Worm (Caenorhabditis elegans) whole organism, young adult: ENCODE measurements around the gene exc-5.

ENCODE experiments used
- B0035.1 ChIP-seq: sonication (generic microtip); optimal IDR thresholded peaks from 2 replicates; lab custom pipeline; 2016; ENCODE audit warnings: missing genetic modification characterization, mild to moderate bottlenecking, missing compliant biosample characterization, missing genotype, missing genetic modification reagents
- C17E4.6 ChIP-seq: fragments of 200-800 bp; sonication (Bioruptor generic); IDR thresholded peaks from 2 replicates; pipeline ENCODE4 v1.3.6; 2022; ENCODE audit warnings: missing genetic modification reagents, missing genetic modification characterization, missing compliant biosample characterization
- F49E8.2 ChIP-seq: sonication (generic microtip); optimal IDR thresholded peaks from 3 replicates; lab custom pipeline; 2017; ENCODE audit warnings: missing genetic modification characterization, mild to moderate bottlenecking, missing compliant biosample characterization, antibody characterized with exemption, moderate library complexity; ENCODE audit not compliant: insufficient read depth
- F55B11.4 ChIP-seq: sonication (generic microtip); optimal IDR thresholded peaks from 2 replicates; lab custom pipeline; 2016; ENCODE audit warnings: missing compliant biosample characterization, missing genetic modification characterization, borderline replicate concordance; ENCODE audit not compliant: insufficient read depth
- F57C9.4 ChIP-seq: sonication (generic microtip); optimal IDR thresholded peaks from 2 replicates; lab custom pipeline; 2017; ENCODE audit warnings: mild to moderate bottlenecking, missing genetic modification characterization, missing compliant biosample characterization
- K12H6.12 ChIP-seq: fragments of 200-800 bp; sonication (Bioruptor generic); optimal IDR thresholded peaks from 2 replicates; lab custom pipeline; 2018; ENCODE audit warnings: mild to moderate bottlenecking, missing genetic modification characterization, missing compliant biosample characterization
- T07F8.4 ChIP-seq: sonication (generic microtip); optimal IDR thresholded peaks from 2 replicates; lab custom pipeline; 2016; ENCODE audit warnings: mild to moderate bottlenecking, missing genetic modification characterization, moderate library complexity, missing compliant biosample characterization
- T26A5.8 ChIP-seq: sonication (generic microtip); optimal IDR thresholded peaks from 2 replicates; lab custom pipeline; 2016; ENCODE audit warnings: missing genetic modification characterization, missing compliant biosample characterization
- Y53G8AR.9 ChIP-seq: fragments of 200-800 bp; sonication (Bioruptor generic); conservative IDR thresholded peaks from 2 replicates; pipeline ENCODE4 v1.3.6; 2022; ENCODE audit warnings: missing genetic modification reagents, missing genetic modification characterization, missing compliant biosample characterization
- Y56A3A.18 ChIP-seq: fragments of 200-800 bp; sonication (Bioruptor generic); IDR thresholded peaks from 2 replicates; pipeline ENCODE4 v1.3.6; 2022; ENCODE audit warnings: missing genetic modification reagents, missing genetic modification characterization, missing compliant biosample characterization
- Y67H2A.10 ChIP-seq: fragments of 200-800 bp; sonication (Bioruptor generic); conservative IDR thresholded peaks from 2 replicates; pipeline ENCODE4 v1.3.6; 2022; ENCODE audit warnings: missing genetic modification reagents, missing genetic modification characterization, missing compliant biosample characterization
- ZK185.1 ChIP-seq: sonication (generic microtip); optimal IDR thresholded peaks from 2 replicates; lab custom pipeline; 2016; ENCODE audit warnings: mild to moderate bottlenecking, missing genetic modification characterization, missing compliant biosample characterization; ENCODE audit not compliant: poor library complexity, severe bottlenecking
- aptf-3 ChIP-seq: fragments of 200-800 bp; sonication (Bioruptor generic); IDR thresholded peaks from 2 replicates; pipeline ENCODE4 v1.3.6; 2022; ENCODE audit warnings: missing genetic modification characterization, missing compliant biosample characterization
- atf-7 ChIP-seq: sonication (generic microtip); optimal IDR thresholded peaks from 2 replicates; lab custom pipeline; 2017; ENCODE audit warnings: mild to moderate bottlenecking, missing genetic modification characterization, missing compliant biosample characterization
- ceh-100 ChIP-seq: fragments of 200-800 bp; sonication (Bioruptor generic); IDR thresholded peaks from 2 replicates; pipeline ENCODE4 v1.3.6; 2022; ENCODE audit warnings: missing genetic modification reagents, missing genetic modification characterization, missing compliant biosample characterization
- ceh-27 ChIP-seq: fragments of 200-800 bp; sonication (Bioruptor generic); optimal IDR thresholded peaks from 2 replicates; lab custom pipeline; 2018; ENCODE audit warnings: mild to moderate bottlenecking, missing genetic modification characterization, moderate library complexity, missing compliant biosample characterization
- ceh-40 ChIP-seq: fragments of 200-800 bp; sonication (Bioruptor generic); IDR thresholded peaks from 2 replicates; pipeline ENCODE4 v1.3.6; 2022; ENCODE audit warnings: missing genetic modification characterization, missing compliant biosample characterization
- dpff-1 ChIP-seq: sonication (generic microtip); optimal IDR thresholded peaks from 2 replicates; lab custom pipeline; 2017; ENCODE audit warnings: mild to moderate bottlenecking, missing genetic modification characterization, missing compliant biosample characterization
- egl-44 ChIP-seq: fragments of 200-800 bp; sonication (Bioruptor generic); IDR thresholded peaks from 2 replicates; pipeline ENCODE4 v1.3.6; 2022; ENCODE audit warnings: missing genetic modification reagents, missing genetic modification characterization, missing compliant biosample characterization
- hlh-12 ChIP-seq: sonication (generic microtip); optimal IDR thresholded peaks from 2 replicates; lab custom pipeline; 2016; ENCODE audit warnings: missing genetic modification characterization, missing compliant biosample characterization
- hmg-1.2 ChIP-seq: fragments of 200-800 bp; sonication (Bioruptor generic); IDR thresholded peaks from 2 replicates; pipeline ENCODE4 v1.3.6; 2022; ENCODE audit warnings: missing genetic modification reagents, missing genetic modification characterization, missing compliant biosample characterization
- hmg-20 ChIP-seq: fragments of 200-800 bp; sonication (Bioruptor generic); IDR thresholded peaks from 2 replicates; pipeline ENCODE4 v1.3.6; 2022; ENCODE audit warnings: missing genetic modification reagents, missing genetic modification characterization, missing compliant biosample characterization
- lin-54 ChIP-seq: fragments of 200-800 bp; sonication (Bioruptor generic); optimal IDR thresholded peaks from 2 replicates; lab custom pipeline; 2018; ENCODE audit warnings: mild to moderate bottlenecking, missing genetic modification characterization, missing compliant biosample characterization
- lir-1 ChIP-seq: fragments of 200-800 bp; sonication (Bioruptor generic); conservative IDR thresholded peaks from 2 replicates; pipeline ENCODE4 v1.3.6; 2022; ENCODE audit warnings: missing genetic modification reagents, missing genetic modification characterization, missing compliant biosample characterization
- madf-10 ChIP-seq: sonication (generic microtip); optimal IDR thresholded peaks from 2 replicates; lab custom pipeline; 2016; ENCODE audit warnings: mild to moderate bottlenecking, missing genetic modification characterization, missing compliant biosample characterization
- madf-3 ChIP-seq: fragments of 200-800 bp; sonication (Bioruptor generic); IDR thresholded peaks from 2 replicates; pipeline ENCODE4 v1.3.6; 2022; ENCODE audit warnings: missing genetic modification reagents, missing genetic modification characterization, missing compliant biosample characterization
- madf-8 ChIP-seq: fragments of 200-800 bp; sonication (Bioruptor generic); conservative IDR thresholded peaks from 2 replicates; pipeline ENCODE4 v1.3.6; 2022; ENCODE audit warnings: missing genetic modification reagents, missing genetic modification characterization, missing compliant biosample characterization
- mes-4 ChIP-seq: sonication (generic microtip); optimal IDR thresholded peaks from 2 replicates; lab custom pipeline; 2016; ENCODE audit warnings: missing genotype, missing genetic modification characterization, missing compliant biosample characterization
- nfya-1 ChIP-seq: sonication (generic microtip); optimal IDR thresholded peaks from 2 replicates; lab custom pipeline; 2017; ENCODE audit warnings: antibody characterized with exemption, missing compliant biosample characterization, missing genetic modification characterization, borderline replicate concordance; ENCODE audit not compliant: insufficient read depth
- nfya-2 ChIP-seq: fragments of 200-800 bp; sonication (Bioruptor generic); IDR thresholded peaks from 2 replicates; pipeline ENCODE4 v1.3.6; 2022; ENCODE audit warnings: missing genetic modification reagents, missing genetic modification characterization, missing compliant biosample characterization
- nhr-179 ChIP-seq: sonication (generic microtip); optimal IDR thresholded peaks from 2 replicates; lab custom pipeline; 2016; ENCODE audit warnings: mild to moderate bottlenecking, missing genetic modification characterization, missing compliant biosample characterization
- snpc-1.3 ChIP-seq: sonication (generic microtip); optimal IDR thresholded peaks from 2 replicates; lab custom pipeline; 2017; ENCODE audit warnings: missing genetic modification characterization, mild to moderate bottlenecking, missing compliant biosample characterization, antibody characterized with exemption, moderate library complexity, missing genotype, missing genetic modification reagents; ENCODE audit not compliant: insufficient read depth
- snpc-4 ChIP-seq, 5 experiments: fragments of 150-350 bp in 1 of 5; sonication (generic microtip) in 4 of 5; optimal IDR thresholded peaks; 2 replicates each; lab custom pipeline; 2014 to 2018; ENCODE audit warnings: missing genetic modification characterization in 5 of 5, missing biosample characterization in 3 of 5, antibody characterized with exemption in 2 of 5, mild to moderate bottlenecking in 2 of 5, missing compliant biosample characterization in 2 of 5, missing genotype in 2 of 5, moderate library complexity in 2 of 5, missing genetic modification reagents in 1 of 5
- tbp1 ChIP-seq: fragments of 200-800 bp; sonication (Bioruptor generic); optimal IDR thresholded peaks from 2 replicates; lab custom pipeline; 2018; ENCODE audit warnings: mild to moderate bottlenecking, missing genetic modification characterization, missing compliant biosample characterization
- tbx-9 ChIP-seq: sonication (generic microtip); optimal IDR thresholded peaks from 2 replicates; lab custom pipeline; 2016; ENCODE audit warnings: borderline replicate concordance, missing genetic modification characterization, inconsistent platforms, missing compliant biosample characterization
- unc-130 ChIP-seq: sonication (generic microtip); optimal IDR thresholded peaks from 2 replicates; lab custom pipeline; 2016; ENCODE audit warnings: missing genetic modification reagents, missing genetic modification characterization, missing compliant biosample characterization
- xnd-1 ChIP-seq: sonication (generic microtip); optimal IDR thresholded peaks from 2 replicates; lab custom pipeline; 2016; ENCODE audit warnings: missing genotype, missing genetic modification reagents, missing genetic modification characterization, missing compliant biosample characterization
- zfh-2 ChIP-seq: fragments of 200-800 bp; sonication (Bioruptor generic); conservative IDR thresholded peaks from 2 replicates; pipeline ENCODE4 v1.3.6; 2022; ENCODE audit warnings: missing genetic modification reagents, missing genetic modification characterization, missing compliant biosample characterization
- zim-3 ChIP-seq: sonication (generic microtip); optimal IDR thresholded peaks from 2 replicates; lab custom pipeline; 2017; ENCODE audit warnings: mild to moderate bottlenecking, missing genetic modification characterization, moderate library complexity, missing compliant biosample characterization

The exc-5 gene

ce11 chrIV:8772800-8773256, 40.6 kb downstream of the exc-5 start, which contains the start of gene F20C5.6 (continued):
- TF ChIP-seq snpc-4 (GFP tag; optimal IDR thresholded peaks at IDR 0.05; lab: Kevin White, UChicago) (no peak), snpc-4 (tag; optimal IDR thresholded peaks at IDR 0.05; lab: Kevin White, UChicago) (no peak), F57C9.4 (tag; lab: Kevin White, UChicago) (no peak)
- TF ChIP-seq, all 124 proteins: peak for 0

ce11 chrIV:8769539-8769938, 43.9 kb downstream of the exc-5 start, which contains the start of gene F20C5.5:
Gene F20C5.5, minus strand, starts transcription at chrIV:8769639.
- TF ChIP-seq zfh-2 (GFP tag; lab: Robert Waterston, UW) (no peak), nfya-1 (tag; lab: Kevin White, UChicago) (no peak), C17E4.6 (GFP tag; lab: Robert Waterston, UW) (no peak), aptf-3 (no peak), F55B11.4 (tag; lab: Kevin White, UChicago) (no peak)
- TF ChIP-seq, all 124 proteins: peak for 0

ce11 chrIV:8764567-8764966, 48.9 kb downstream of the exc-5 start, which contains the start of gene cdc-50.B:
Gene cdc-50.B, plus strand, starts transcription at chrIV:8764867.
- TF ChIP-seq T26A5.8 (tag; lab: Kevin White, UChicago) (no peak), Y53G8AR.9 (GFP tag; lab: Robert Waterston, UW) (no peak), ceh-40 (GFP tag; lab: Robert Waterston, UW) (no peak), madf-8 (GFP tag; lab: Robert Waterston, UW) (no peak), hlh-12 (tag; lab: Kevin White, UChicago) (no peak), xnd-1 (no peak), Y67H2A.10 (GFP tag; lab: Robert Waterston, UW) (no peak), unc-130 (no peak), egl-44 (GFP tag; lab: Robert Waterston, UW) (no peak), nhr-179 (no peak), ZK185.1 (tag; lab: Kevin White, UChicago) (no peak), ceh-100 (GFP tag; lab: Robert Waterston, UW) (no peak), snpc-1.3 (tag; lab: Kevin White, UChicago) (no peak), mes-4 (tag; lab: Kevin White, UChicago) (no peak), dpff-1 (tag; lab: Kevin White, UChicago) (no peak), tbx-9 (tag; lab: Kevin White, UChicago) (no peak), Y56A3A.18 (GFP tag; lab: Robert Waterston, UW) (no peak), B0035.1 (no peak), atf-7 (tag; lab: Kevin White, UChicago) (no peak)

ce11 chrIV:8762471-8762870, 51.0 kb downstream of the exc-5 start:
- TF ChIP-seq F57C9.4 (tag; lab: Kevin White, UChicago) = no peak
- peak; percentile 88 for TF ChIP-seq madf-10 (tag; lab: Kevin White, UChicago)
- TF ChIP-seq K12H6.12 (tag; lab: Kevin White, UChicago) = no peak
- no peak for TF ChIP-seq tbp1
- TF ChIP-seq T07F8.4 = no peak
- no peak for TF ChIP-seq Y56A3A.18 (GFP tag; lab: Robert Waterston, UW)
- no peak for TF ChIP-seq madf-3 (GFP tag; lab: Robert Waterston, UW)
- no peak for TF ChIP-seq ZK185.1 (tag; lab: Kevin White, UChicago)
- TF ChIP-seq hmg-20 (GFP tag; lab: Robert Waterston, UW) = no peak
- no peak for TF ChIP-seq nfya-2 (GFP tag; lab: Robert Waterston, UW)
- no peak for TF ChIP-seq lir-1 (GFP tag; lab: Robert Waterston, UW)
- TF ChIP-seq ceh-27 (GFP tag; lab: Kevin White, UChicago) = no peak
- TF ChIP-seq lin-54 (GFP tag; lab: Kevin White, UChicago) = no peak
- no peak for TF ChIP-seq F49E8.2
- TF ChIP-seq hmg-1.2 = peak; percentile 60; the same call in 1 of the 2 replicates
- TF ChIP-seq zim-3 = no peak
